Worm (Caenorhabditis elegans): ENCODE measurements around the gene tag-250.

DNA sequence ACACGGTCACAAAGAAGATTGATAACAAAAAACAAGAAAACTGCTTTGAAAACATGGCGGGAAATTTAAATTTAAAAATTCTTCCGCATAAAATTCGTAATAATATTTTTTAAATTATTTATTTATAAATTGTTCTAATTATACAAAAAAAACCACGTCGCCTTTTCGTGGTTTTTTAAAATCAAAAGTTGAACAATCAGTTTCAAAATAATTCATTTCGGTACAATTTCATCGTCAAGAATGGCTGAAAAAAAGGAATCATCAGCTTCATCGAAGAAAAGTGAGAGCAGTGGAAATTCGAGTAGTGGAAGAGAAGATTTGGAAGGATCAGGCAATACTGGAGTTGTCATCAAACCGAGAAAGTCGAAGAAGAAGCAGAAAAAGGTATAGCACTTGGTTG lies 44.4 kb upstream of the tag-250 start, which contains the start of the genes F54H12.8 and F54H12.7:
- TF ChIP-seq ama-1 (optimal IDR thresholded peaks at IDR 0.05) (no peak), aly-1 (tag; optimal IDR thresholded peaks at IDR 0.05) (no peak), tbx-11 (GFP tag; IDR thresholded peaks at IDR 0.05) (no peak), scrt-1 (GFP tag; IDR thresholded peaks at IDR 0.05) (no peak), F13C5.2 (tag; optimal IDR thresholded peaks at IDR 0.05) (no peak)
